Fruit fly (Drosophila melanogaster) whole organism, embryonic: ENCODE data around the gene CG12056.

Source experiments
- Adf1 ChIP-seq: fragments of 200-800 bp; sonication (Bioruptor generic); IDR thresholded peaks from 2 replicates; pipeline ENCODE4 v1.3.6; 2022; ENCODE audit warnings: missing biosample characterization, missing genetic modification characterization
- Bgb ChIP-seq: fragments of 200-800 bp; sonication (Bioruptor generic); IDR thresholded peaks from 2 replicates; pipeline ENCODE4 v1.3.6; 2022; ENCODE audit warnings: missing biosample characterization, missing genetic modification characterization; ENCODE audit not compliant: partially characterized antibody
- Blimp-1 ChIP-seq: fragments of 200-800 bp; sonication (Bioruptor generic); optimal IDR thresholded peaks from 3 replicates; lab custom pipeline; 2018; ENCODE audit warnings: missing biosample characterization, missing genetic modification characterization, mild to moderate bottlenecking, moderate library complexity, missing genetic modification reagents
- Bteb2 ChIP-seq: fragments of 200-800 bp; sonication (Bioruptor generic); optimal IDR thresholded peaks from 2 replicates; lab custom pipeline; 2016; ENCODE audit warnings: missing biosample characterization, missing genetic modification characterization
- CG11093 ChIP-seq: fragments of 200-800 bp; sonication (Bioruptor generic); IDR thresholded peaks from 3 replicates; pipeline ENCODE4 v1.3.6; 2022; ENCODE audit warnings: missing biosample characterization, missing genetic modification characterization
- CG13624 ChIP-seq: fragments of 200-800 bp; sonication (Bioruptor generic); optimal IDR thresholded peaks from 2 replicates; lab custom pipeline; 2016; ENCODE audit warnings: missing biosample characterization, missing genetic modification characterization
- CG13894 ChIP-seq: fragments of 200-800 bp; sonication (Bioruptor generic); optimal IDR thresholded peaks from 3 replicates; lab custom pipeline; 2018; ENCODE audit warnings: missing biosample characterization, mild to moderate bottlenecking, missing genetic modification characterization, moderate library complexity
- CG14014 ChIP-seq: fragments of 200-800 bp; sonication (Bioruptor generic); IDR thresholded peaks from 2 replicates; pipeline ENCODE4 v1.3.6; 2022; ENCODE audit warnings: missing biosample characterization, missing genetic modification characterization
- CG15073 ChIP-seq: fragments of 200-800 bp; sonication (Bioruptor generic); optimal IDR thresholded peaks from 2 replicates; lab custom pipeline; 2016; ENCODE audit warnings: missing biosample characterization, missing genetic modification characterization
- CG15601 ChIP-seq: fragments of 200-800 bp; sonication (Bioruptor generic); optimal IDR thresholded peaks from 3 replicates; lab custom pipeline; 2019; ENCODE audit warnings: missing biosample characterization, mild to moderate bottlenecking, missing genetic modification characterization, moderate library complexity
- CG1603 ChIP-seq: fragments of 200-800 bp; sonication (Bioruptor generic); optimal IDR thresholded peaks from 2 replicates; lab custom pipeline; 2019; ENCODE audit warnings: missing biosample characterization, mild to moderate bottlenecking, missing genetic modification characterization, moderate library complexity
- CG18262 ChIP-seq: fragments of 200-800 bp; optimal IDR thresholded peaks from 3 replicates; lab custom pipeline; 2019; ENCODE audit warnings: missing biosample characterization, mild to moderate bottlenecking, missing genetic modification characterization, moderate library complexity
- CG18599 ChIP-seq: fragments of 200-800 bp; sonication (Bioruptor generic); optimal IDR thresholded peaks from 3 replicates; lab custom pipeline; 2017; ENCODE audit warnings: missing biosample characterization, missing genetic modification characterization, mild to moderate bottlenecking, moderate library complexity, missing genetic modification reagents
- CG33557 ChIP-seq: fragments of 200-800 bp; sonication (Bioruptor generic); optimal IDR thresholded peaks from 2 replicates; lab custom pipeline; 2019; ENCODE audit warnings: missing biosample characterization, mild to moderate bottlenecking, missing genetic modification characterization, moderate library complexity
- CG3995 ChIP-seq: fragments of 200-800 bp; sonication (Bioruptor generic); optimal IDR thresholded peaks from 3 replicates; lab custom pipeline; 2016; ENCODE audit warnings: missing biosample characterization, missing genetic modification characterization
- CG4424 ChIP-seq: fragments of 200-800 bp; sonication (Bioruptor generic); optimal IDR thresholded peaks from 3 replicates; lab custom pipeline; 2016; ENCODE audit warnings: missing biosample characterization, missing genetic modification characterization
- CG7745 ChIP-seq: fragments of 200-800 bp; sonication (Bioruptor generic); optimal IDR thresholded peaks from 2 replicates; lab custom pipeline; 2018; ENCODE audit warnings: missing biosample characterization, mild to moderate bottlenecking, missing genetic modification characterization, moderate library complexity
- CG7786 ChIP-seq: fragments of 200-800 bp; sonication (Bioruptor generic); optimal IDR thresholded peaks from 2 replicates; lab custom pipeline; 2016; ENCODE audit warnings: missing biosample characterization, missing genetic modification characterization
- CTCF ChIP-seq: fragments of 200-800 bp; sonication (Bioruptor generic); optimal IDR thresholded peaks from 2 replicates; lab custom pipeline; 2017; ENCODE audit warnings: missing biosample characterization, mild to moderate bottlenecking, missing genetic modification characterization, moderate library complexity
- CoRest ChIP-seq: fragments of 200-800 bp; sonication (Bioruptor generic); optimal IDR thresholded peaks from 3 replicates; lab custom pipeline; 2018; ENCODE audit warnings: missing biosample characterization, mild to moderate bottlenecking, missing genetic modification characterization, moderate library complexity
- Dfd ChIP-seq, 2 experiments: fragments of >200 bp; optimal IDR thresholded peaks; 2 replicates each; lab custom pipeline; 2017; ENCODE audit warnings: missing biosample characterization in 2 of 2, missing genetic modification characterization in 2 of 2
- E2f1 ChIP-seq: fragments of 200-800 bp; sonication (Bioruptor generic); IDR thresholded peaks from 2 replicates; pipeline ENCODE4 v1.3.6; 2022; ENCODE audit warnings: missing biosample characterization, missing genetic modification characterization
- ERR ChIP-seq: fragments of 200-800 bp; sonication (Bioruptor generic); optimal IDR thresholded peaks from 2 replicates; lab custom pipeline; 2016; ENCODE audit warnings: missing biosample characterization, missing genetic modification characterization
- Hand ChIP-seq: fragments of 200-800 bp; sonication (Bioruptor generic); optimal IDR thresholded peaks from 2 replicates; lab custom pipeline; 2017; ENCODE audit warnings: mild to moderate bottlenecking, missing biosample characterization, missing genetic modification reagents, missing genetic modification characterization
- HmgD ChIP-seq: fragments of 200-800 bp; sonication (Bioruptor generic); optimal IDR thresholded peaks from 3 replicates; lab custom pipeline; 2016; ENCODE audit warnings: missing biosample characterization, missing genetic modification characterization
- Mad ChIP-seq: fragments of 200-800 bp; sonication (Bioruptor generic); optimal IDR thresholded peaks from 2 replicates; lab custom pipeline; 2016; ENCODE audit warnings: missing biosample characterization, missing genetic modification characterization
- Optix ChIP-seq: fragments of 200-800 bp; sonication (Bioruptor generic); IDR thresholded peaks from 3 replicates; pipeline ENCODE4 v1.3.6; 2022; ENCODE audit warnings: missing biosample characterization, missing genetic modification characterization
- Ptx1 ChIP-seq: fragments of 200-800 bp; sonication (Bioruptor generic); IDR thresholded peaks from 2 replicates; pipeline ENCODE4 v1.3.6; 2022; ENCODE audit warnings: missing biosample characterization, missing genetic modification characterization
- Sry-δ ChIP-seq: fragments of 200-800 bp; sonication (Bioruptor generic); optimal IDR thresholded peaks from 2 replicates; lab custom pipeline; 2016; ENCODE audit warnings: missing biosample characterization, missing genetic modification characterization
- Ssrp ChIP-seq: fragments of 200-800 bp; sonication (Bioruptor generic); optimal IDR thresholded peaks from 2 replicates; lab custom pipeline; 2018; ENCODE audit warnings: missing biosample characterization, mild to moderate bottlenecking, missing genetic modification characterization, moderate library complexity
- Taf1 ChIP-seq: fragments of 200-800 bp; sonication (Bioruptor generic); IDR thresholded peaks from 2 replicates; pipeline ENCODE4 v1.3.6; 2022; ENCODE audit warnings: missing biosample characterization, missing genetic modification characterization
- bbx ChIP-seq: fragments of 200-800 bp; sonication (Bioruptor generic); IDR thresholded peaks from 2 replicates; pipeline ENCODE4 v1.3.6; 2022; ENCODE audit warnings: missing biosample characterization, missing genetic modification characterization; ENCODE audit not compliant: partially characterized antibody
- bcd ChIP-seq: fragments of 200-800 bp; sonication (Bioruptor generic); optimal IDR thresholded peaks from 2 replicates; lab custom pipeline; 2017; ENCODE audit warnings: missing biosample characterization, mild to moderate bottlenecking, missing genetic modification characterization
- cas ChIP-seq: fragments of 200-800 bp; sonication (Bioruptor generic); IDR thresholded peaks from 2 replicates; pipeline ENCODE4 v1.3.6; 2022; ENCODE audit warnings: missing biosample characterization, missing genetic modification characterization
- caup ChIP-seq: fragments of 200-800 bp; sonication (Bioruptor generic); optimal IDR thresholded peaks from 3 replicates; lab custom pipeline; 2017; ENCODE audit warnings: missing biosample characterization, mild to moderate bottlenecking, missing genetic modification characterization, moderate library complexity; ENCODE audit not compliant: severe bottlenecking
- chn ChIP-seq: fragments of 200-800 bp; sonication (Bioruptor generic); optimal IDR thresholded peaks from 2 replicates; lab custom pipeline; 2016; ENCODE audit warnings: missing biosample characterization, missing genetic modification characterization
- dm ChIP-seq: fragments of 200-800 bp; sonication (Bioruptor generic); optimal IDR thresholded peaks from 3 replicates; lab custom pipeline; 2016; ENCODE audit warnings: missing biosample characterization, missing genetic modification characterization
- dysf ChIP-seq: fragments of 200-800 bp; sonication (Bioruptor generic); IDR thresholded peaks from 3 replicates; pipeline ENCODE4 v1.3.6; 2022; ENCODE audit warnings: missing biosample characterization, missing genetic modification characterization
- gsb ChIP-seq: fragments of 200-800 bp; sonication (Bioruptor generic); IDR thresholded peaks from 2 replicates; pipeline ENCODE4 v1.3.6; 2022; ENCODE audit warnings: missing biosample characterization, missing genetic modification characterization
- gsb-n ChIP-seq: fragments of 200-800 bp; sonication (Bioruptor generic); optimal IDR thresholded peaks from 3 replicates; lab custom pipeline; 2018; ENCODE audit warnings: missing biosample characterization, mild to moderate bottlenecking, missing genetic modification characterization
- ham ChIP-seq: fragments of 200-800 bp; sonication (Bioruptor generic); IDR thresholded peaks from 2 replicates; pipeline ENCODE4 v1.3.6; 2022; ENCODE audit warnings: missing biosample characterization, missing genetic modification characterization
- lov ChIP-seq, 2 experiments: fragments of 200-800 bp in 1 of 2; fragments of >200 bp in 1 of 2; sonication (Bioruptor generic) in 1 of 2; IDR thresholded peaks in 1 of 2; optimal IDR thresholded peaks in 1 of 2; 2 replicates in 1 of 2; 3 replicates in 1 of 2; pipeline versions ENCODE4 v1.3.6 to Lab custom; 2017 to 2022; ENCODE audit warnings: missing biosample characterization in 1 of 2, missing genetic modification characterization in 1 of 2
- maf-S ChIP-seq: fragments of 200-800 bp; sonication (Bioruptor generic); optimal IDR thresholded peaks from 2 replicates; lab custom pipeline; 2016; ENCODE audit warnings: missing biosample characterization, missing genetic modification characterization
- org-1 ChIP-seq: fragments of 200-800 bp; sonication (Bioruptor generic); optimal IDR thresholded peaks from 2 replicates; lab custom pipeline; 2017; ENCODE audit warnings: missing biosample characterization, missing genetic modification characterization
- pfk ChIP-seq: fragments of 200-800 bp; sonication (Bioruptor generic); optimal IDR thresholded peaks from 2 replicates; lab custom pipeline; 2018; ENCODE audit warnings: missing biosample characterization, mild to moderate bottlenecking, missing genetic modification characterization, moderate library complexity
- pnt ChIP-seq: fragments of 200-800 bp; sonication (Bioruptor generic); optimal IDR thresholded peaks from 3 replicates; lab custom pipeline; 2016; ENCODE audit warnings: missing biosample characterization, missing genetic modification characterization
- sc ChIP-seq, 3 experiments: fragments of >200 bp in 2 of 3; fragments of 200-800 bp in 1 of 3; sonication (Bioruptor generic) in 1 of 3; optimal IDR thresholded peaks; 2 replicates in 2 of 3; 3 replicates in 1 of 3; lab custom pipeline; 2017; ENCODE audit warnings: mild to moderate bottlenecking in 1 of 3, missing biosample characterization in 1 of 3, missing genetic modification characterization in 1 of 3, missing genetic modification reagents in 1 of 3
- slp2 ChIP-seq: fragments of 200-800 bp; sonication (Bioruptor generic); optimal IDR thresholded peaks from 2 replicates; lab custom pipeline; 2016; ENCODE audit warnings: missing biosample characterization, missing genetic modification characterization
- tgo ChIP-seq: fragments of 200-800 bp; sonication (Bioruptor generic); IDR thresholded peaks from 3 replicates; pipeline ENCODE4 v1.3.6; 2022; ENCODE audit warnings: missing biosample characterization, missing genetic modification characterization
- ttk ChIP-seq: fragments of 200-800 bp; sonication (Bioruptor generic); IDR thresholded peaks from 2 replicates; pipeline ENCODE4 v2.1.2; 2022; ENCODE audit warnings: missing biosample characterization, missing genetic modification characterization
- vnd ChIP-seq: fragments of 200-800 bp; sonication (Bioruptor generic); IDR thresholded peaks from 3 replicates; pipeline ENCODE4 v1.3.6; 2022; ENCODE audit warnings: missing biosample characterization, missing genetic modification characterization; ENCODE audit not compliant: partially characterized antibody
- vvl ChIP-seq: fragments of 200-800 bp; sonication (Bioruptor generic); IDR thresholded peaks from 2 replicates; pipeline ENCODE4 v1.3.6; 2022; ENCODE audit warnings: missing biosample characterization, missing genetic modification characterization

Gene CG12056

DNA sequence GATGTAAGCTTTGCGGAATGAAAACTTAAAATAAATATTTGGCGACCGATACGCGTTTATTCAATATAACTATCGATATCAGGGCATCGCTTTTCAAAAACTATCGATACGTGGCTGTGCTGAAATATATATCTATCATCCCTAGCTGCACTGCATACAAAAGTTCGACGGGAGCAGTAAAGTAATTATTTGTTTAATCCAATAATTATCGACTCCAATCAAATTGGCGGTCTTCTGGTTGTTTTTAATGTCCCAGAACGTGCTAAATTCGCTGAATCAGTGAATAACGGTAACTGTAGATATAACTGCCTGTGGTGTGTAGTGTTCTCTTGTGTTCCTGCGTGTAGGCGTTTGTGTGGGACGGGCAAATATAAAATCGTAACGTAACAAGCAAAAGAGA is 29.4 kb upstream of the CG12056 start, which contains the start of gene mei-P26 (continued):
- TF ChIP-seq pnt (GFP tag; lab: Kevin White, UChicago) (no peak), cas (GFP tag; lab: Robert Waterston, UW) (no peak), CG13624 (no peak), CG3995 (GFP tag; lab: Kevin White, UChicago) (peak; percentile 51), CG14014 (GFP tag; lab: Robert Waterston, UW) (no peak), E2f1 (no peak), CG33557 (no peak), CG4424 (GFP tag; lab: Kevin White, UChicago) (no peak), Adf1 (GFP tag; lab: Robert Waterston, UW) (no peak), Ssrp (tag; lab: Kevin White, UChicago) (no peak), ham (GFP tag; lab: Robert Waterston, UW) (no peak), dm (no peak), CG7786 (GFP tag; lab: Kevin White, UChicago) (no peak), vnd (GFP tag; lab: Robert Waterston, UW) (peak; percentile 75), Taf1 (GFP tag; lab: Robert Waterston, UW) (no peak), maf-S (no peak), lov (optimal IDR thresholded peaks at IDR 0.05; lab: Kevin White, UChicago) (no peak), lov (GFP tag; IDR thresholded peaks at IDR 0.05; lab: Robert Waterston, UW) (no peak), slp2 (GFP tag; lab: Kevin White, UChicago) (no peak), CG7745 (tag; lab: Kevin White, UChicago) (no peak), gsb (no peak), caup (GFP tag; lab: Kevin White, UChicago) (no peak), Blimp-1 (no peak), Ptx1 (GFP tag; lab: Robert Waterston, UW) (no peak), CG18599 (GFP tag; lab: Kevin White, UChicago) (no peak), CG1603 (tag; lab: Kevin White, UChicago) (no peak), vvl (GFP tag; lab: Robert Waterston, UW) (no peak), gsb-n (tag; lab: Kevin White, UChicago) (no peak), Dfd (GFP tag; optimal IDR thresholded peaks at IDR 0.05; lab: Kevin White, UChicago) (no peak), org-1 (GFP tag; lab: Kevin White, UChicago) (no peak), bcd (GFP tag; lab: Kevin White, UChicago) (no peak), ERR (GFP tag; lab: Kevin White, UChicago) (no peak), CG11093 (no peak), HmgD (GFP tag; lab: Kevin White, UChicago) (no peak), CoRest (no peak), pfk (GFP tag; lab: Kevin White, UChicago) (no peak), Mad (GFP tag; lab: Kevin White, UChicago) (no peak), Optix (no peak), bbx (GFP tag; lab: Robert Waterston, UW) (peak; percentile 90), CG15601 (no peak), dysf (no peak), Bgb (GFP tag; lab: Robert Waterston, UW) (peak; percentile 91), CG15073 (GFP tag; lab: Kevin White, UChicago) (no peak), CG13894 (peak; percentile 38), chn (GFP tag; lab: Kevin White, UChicago) (no peak), CG18262 (no peak), CTCF (GFP tag; lab: Kevin White, UChicago) (no peak), Sry-δ (GFP tag; lab: Kevin White, UChicago) (peak; percentile 78), Bteb2 (GFP tag; lab: Kevin White, UChicago) (no peak), Hand (GFP tag; lab: Kevin White, UChicago) (no peak), tgo (GFP tag; lab: Robert Waterston, UW) (no peak), sc (optimal IDR thresholded peaks at IDR 0.05; lab: Kevin White, UChicago) (no peak), sc (GFP tag; optimal IDR thresholded peaks at IDR 0.05; lab: Kevin White, UChicago) (no peak), ttk (GFP tag; lab: Robert Waterston, UW) (no peak)
